Fruit fly (Drosophila melanogaster) whole organism, wandering third instar larva: ENCODE measurements around the gene CG42819.
A peak's percentile ranks its signal among the peaks of the same experiment; 100 is the strongest.

Experiments
- Abd-B ChIP-seq: fragments of >200 bp; optimal IDR thresholded peaks from 2 replicates; lab custom pipeline; 2017; ENCODE audit warnings: missing biosample characterization, missing genetic modification characterization
- CG32264 ChIP-seq: fragments of 200-800 bp; sonication (Bioruptor generic); optimal IDR thresholded peaks from 2 replicates; lab custom pipeline; 2016; ENCODE audit warnings: missing biosample characterization, missing genetic modification characterization
- Dif ChIP-seq: fragments of 200-275, 200-300 bp; sonication (Bioruptor generic); optimal IDR thresholded peaks from 2 replicates; lab custom pipeline; 2018; ENCODE audit warnings: missing biosample characterization, missing genetic modification characterization; ENCODE audit not compliant: partially characterized antibody
- GATAd ChIP-seq: sonication (Bioruptor generic); optimal IDR thresholded peaks from 2 replicates; lab custom pipeline; 2016; ENCODE audit warnings: missing biosample characterization, missing genetic modification characterization
- HLH106 ChIP-seq: fragments of 200-800 bp; optimal IDR thresholded peaks from 3 replicates; lab custom pipeline; 2019; ENCODE audit warnings: missing biosample characterization, mild to moderate bottlenecking, missing genetic modification characterization, moderate library complexity
- Hnf4 ChIP-seq: fragments of 200-800 bp; sonication (Bioruptor generic); optimal IDR thresholded peaks from 2 replicates; lab custom pipeline; 2016; ENCODE audit warnings: missing biosample characterization, mild to moderate bottlenecking, missing genetic modification characterization
- Hr78 ChIP-seq: fragments of >200 bp; optimal IDR thresholded peaks from 2 replicates; lab custom pipeline; 2017; ENCODE audit warnings: missing biosample characterization, missing genetic modification characterization
- Hr83 ChIP-seq: fragments of 200-300 bp; sonication (Bioruptor generic); optimal IDR thresholded peaks from 2 replicates; lab custom pipeline; 2016; ENCODE audit warnings: missing biosample characterization, mild to moderate bottlenecking, missing genetic modification characterization, moderate library complexity; ENCODE audit not compliant: poor library complexity, severe bottlenecking
- Jra ChIP-seq: sonication (Bioruptor generic); optimal IDR thresholded peaks from 2 replicates; lab custom pipeline; 2016; ENCODE audit warnings: missing biosample characterization, missing genetic modification characterization
- Mio ChIP-seq: sonication (Bioruptor generic); optimal IDR thresholded peaks from 2 replicates; lab custom pipeline; 2016; ENCODE audit warnings: missing biosample characterization, missing genetic modification characterization
- Myc ChIP-seq: fragments of >200 bp; optimal IDR thresholded peaks from 2 replicates; lab custom pipeline; 2017
- N ChIP-seq: fragments of >200 bp; optimal IDR thresholded peaks from 2 replicates; lab custom pipeline; 2018; ENCODE audit warnings: missing biosample characterization, missing external identifiers, missing genetic modification characterization
- OdsH ChIP-seq: fragments of 200-800 bp; sonication (Bioruptor generic); optimal IDR thresholded peaks from 2 replicates; lab custom pipeline; 2016; ENCODE audit warnings: missing biosample characterization, mild to moderate bottlenecking, missing genetic modification characterization
- Rel ChIP-seq, 2 experiments: fragments of 200-800 bp; sonication (Bioruptor generic) in 1 of 2; optimal IDR thresholded peaks; 2 replicates in 1 of 2; 3 replicates in 1 of 2; lab custom pipeline; 2016 to 2019; ENCODE audit warnings: mild to moderate bottlenecking in 2 of 2, missing biosample characterization in 2 of 2, missing genetic modification characterization in 2 of 2, moderate library complexity in 1 of 2
- Vsx2 ChIP-seq: fragments of 200-300, 225-300 bp; sonication (Bioruptor generic); optimal IDR thresholded peaks from 2 replicates; lab custom pipeline; 2018; ENCODE audit warnings: missing biosample characterization, missing genetic modification characterization; ENCODE audit not compliant: partially characterized antibody
- br ChIP-seq: fragments of 200-800 bp; sonication (Bioruptor generic); optimal IDR thresholded peaks from 2 replicates; lab custom pipeline; 2016; ENCODE audit warnings: missing biosample characterization, missing genetic modification characterization
- brk ChIP-seq: fragments of 200-800 bp; sonication (Bioruptor generic); optimal IDR thresholded peaks from 2 replicates; lab custom pipeline; 2016; ENCODE audit warnings: missing biosample characterization, mild to moderate bottlenecking, missing genetic modification characterization
- dl ChIP-seq, 2 experiments: fragments of 175-275, 200-275 bp in 1 of 2; fragments of 200-275 bp in 1 of 2; sonication (Bioruptor generic); optimal IDR thresholded peaks; lab custom pipeline; 2018; ENCODE audit warnings: mild to moderate bottlenecking in 2 of 2, missing biosample characterization in 2 of 2, missing genetic modification characterization in 2 of 2, moderate library complexity in 2 of 2; ENCODE audit not compliant: partially characterized antibody in 2 of 2, insufficient read depth in 1 of 2
- dsf ChIP-seq: sonication (Bioruptor generic); optimal IDR thresholded peaks from 2 replicates; lab custom pipeline; 2016; ENCODE audit warnings: missing biosample characterization, missing genetic modification characterization, borderline replicate concordance
- ey ChIP-seq: fragments of 200-800 bp; sonication (Bioruptor generic); optimal IDR thresholded peaks from 2 replicates; lab custom pipeline; 2016; ENCODE audit warnings: missing biosample characterization, missing genetic modification characterization
- foxo ChIP-seq, 2 experiments: fragments of 200-800 bp; sonication (Bioruptor generic); optimal IDR thresholded peaks; 2 replicates in 1 of 2; 3 replicates in 1 of 2; lab custom pipeline; 2016 to 2017; ENCODE audit warnings: missing biosample characterization in 2 of 2, missing genetic modification characterization in 2 of 2
- h ChIP-seq: fragments of 200-800 bp; sonication (Bioruptor generic); optimal IDR thresholded peaks from 3 replicates; lab custom pipeline; 2016; ENCODE audit warnings: missing biosample characterization, mild to moderate bottlenecking, missing genetic modification characterization
- jim ChIP-seq: fragments of 175-275, 200-325 bp; sonication (Bioruptor generic); optimal IDR thresholded peaks from 2 replicates; lab custom pipeline; 2016; ENCODE audit warnings: missing biosample characterization, mild to moderate bottlenecking, missing genetic modification characterization
- lola ChIP-seq: fragments of >200 bp; optimal IDR thresholded peaks from 2 replicates; lab custom pipeline; 2017; ENCODE audit warnings: missing biosample characterization, missing genetic modification characterization
- pan ChIP-seq: fragments of >200 bp; optimal IDR thresholded peaks from 2 replicates; lab custom pipeline; 2017
- psq ChIP-seq: fragments of 200-800 bp; sonication (Bioruptor generic); optimal IDR thresholded peaks from 3 replicates; lab custom pipeline; 2017; ENCODE audit warnings: missing biosample characterization, mild to moderate bottlenecking, missing genetic modification characterization, moderate library complexity
- rgr ChIP-seq: fragments of 200-800 bp; sonication (Bioruptor generic); optimal IDR thresholded peaks from 3 replicates; lab custom pipeline; 2016; ENCODE audit warnings: missing biosample characterization, mild to moderate bottlenecking, missing genetic modification characterization
- sage ChIP-seq: fragments of 200-800 bp; sonication (Bioruptor generic); optimal IDR thresholded peaks from 2 replicates; lab custom pipeline; 2016; ENCODE audit warnings: missing biosample characterization, mild to moderate bottlenecking, missing genetic modification characterization
- sv ChIP-seq: fragments of 200-800 bp; sonication (Bioruptor generic); optimal IDR thresholded peaks from 3 replicates; lab custom pipeline; 2016; ENCODE audit warnings: missing biosample characterization, missing genetic modification characterization
- tai ChIP-seq: sonication (Bioruptor generic); optimal IDR thresholded peaks from 2 replicates; lab custom pipeline; 2016; ENCODE audit warnings: missing biosample characterization, missing genetic modification characterization
- usp ChIP-seq: fragments of >200 bp; optimal IDR thresholded peaks from 2 replicates; lab custom pipeline; 2017; ENCODE audit warnings: missing biosample characterization, missing genetic modification characterization
- woc ChIP-seq: sonication (Bioruptor generic); optimal IDR thresholded peaks from 2 replicates; lab custom pipeline; 2016; ENCODE audit warnings: missing biosample characterization, mild to moderate bottlenecking, missing genetic modification characterization

The CG42819 gene

dm6 chr2L:8372248-8372647, 16.9 kb downstream of the CG42819 start:
- TF ChIP-seq psq (GFP tag; lab: Kevin White, UChicago), result no peak
- no peak for TF ChIP-seq dl (GFP tag; optimal IDR thresholded peaks at IDR 0.05; lab: Kevin White, UChicago; ENCODE audit: insufficient read depth in 1 of 2, partially characterized antibody in 2 of 2)
- TF ChIP-seq Rel (GFP tag; optimal IDR thresholded peaks at IDR 0.05; lab: Kevin White, UChicago), result no peak
- TF ChIP-seq Rel (tag; optimal IDR thresholded peaks at IDR 0.05; lab: Kevin White, UChicago), result peak; percentile 27
- TF ChIP-seq Dif, result no peak
- TF ChIP-seq sage (GFP tag; lab: Kevin White, UChicago), result no peak
- no peak for TF ChIP-seq OdsH (GFP tag; lab: Kevin White, UChicago)
- TF ChIP-seq foxo (GFP tag; optimal IDR thresholded peaks at IDR 0.05; lab: Kevin White, UChicago), result no peak
- no peak for TF ChIP-seq rgr
- TF ChIP-seq, all 38 proteins: peak for 1

dm6 chr2L:8371354-8371937, 17.7 kb downstream of the CG42819 start:
- TF ChIP-seq dsf, result no peak
- no peak for TF ChIP-seq lola (GFP tag; lab: Kevin White, UChicago)
- no peak for TF ChIP-seq br
- TF ChIP-seq OdsH (GFP tag; lab: Kevin White, UChicago), result no peak
- no peak for TF ChIP-seq Mio
- no peak for TF ChIP-seq GATAd (GFP tag; lab: Kevin White, UChicago)
- TF ChIP-seq brk (GFP tag; lab: Kevin White, UChicago), result no peak
- no peak for TF ChIP-seq Rel (GFP tag; optimal IDR thresholded peaks at IDR 0.05; lab: Kevin White, UChicago)
- TF ChIP-seq Rel (tag; optimal IDR thresholded peaks at IDR 0.05; lab: Kevin White, UChicago), result no peak

DNA sequence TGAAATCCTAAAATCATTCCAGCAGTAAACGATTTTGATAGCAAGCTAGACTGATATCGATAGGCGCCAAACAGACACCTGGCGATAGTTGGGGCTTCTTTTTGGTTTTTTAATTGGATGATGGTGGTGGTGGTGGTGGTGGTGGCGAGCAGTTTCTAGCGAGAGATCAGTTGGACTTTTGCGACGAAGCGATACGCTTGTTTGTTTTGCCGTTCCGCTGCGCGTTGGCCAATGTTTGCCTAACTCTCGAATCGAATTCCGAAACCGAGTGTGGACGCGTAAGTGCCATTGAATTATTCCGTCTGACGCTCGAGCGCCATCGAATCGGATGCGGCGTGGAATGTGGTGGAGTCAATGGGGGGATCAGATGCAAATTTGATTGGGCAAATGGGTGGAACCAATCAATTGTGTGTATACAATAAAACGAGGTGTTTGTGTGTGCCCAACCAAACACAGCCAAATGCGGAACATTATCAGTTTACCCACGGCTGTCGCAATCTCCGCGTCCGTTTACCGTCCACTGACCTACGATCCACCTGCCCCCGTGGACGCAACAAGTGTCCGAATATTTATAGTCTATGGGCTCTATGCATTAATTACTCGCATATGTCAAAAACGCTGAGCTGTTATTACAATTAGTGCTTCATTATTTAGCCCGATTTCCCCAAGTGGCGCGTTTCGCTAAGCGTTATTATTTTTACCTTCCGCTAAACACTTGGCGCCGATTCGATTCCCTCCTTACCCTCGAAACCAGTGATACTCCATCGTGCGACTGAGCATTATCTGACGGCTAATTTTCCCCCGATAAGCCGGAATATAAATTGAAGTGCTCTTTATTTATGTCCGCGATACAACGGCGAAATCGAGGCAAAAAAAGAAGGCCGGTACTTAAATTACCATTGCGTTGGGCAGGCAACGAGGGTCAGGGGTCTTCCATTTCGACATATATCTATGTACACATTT, 18.5 kb downstream of the CG42819 start, which contains the start of gene CG17292:
CG17292 (plus strand) TSS at position 91 of the 963 bp plus-strand sequence.
- TF ChIP-seq ey (GFP tag; lab: Kevin White, UChicago) (no peak), foxo (GFP tag; optimal IDR thresholded peaks at IDR 0.05; lab: Kevin White, UChicago) (peak in 1 of 2 experiments; percentile 17), Dif (peak; percentile 87), lola (GFP tag; lab: Kevin White, UChicago) (no peak), jim (GFP tag; lab: Kevin White, UChicago) (no peak), OdsH (GFP tag; lab: Kevin White, UChicago) (peak; percentile 68), Rel (GFP tag; optimal IDR thresholded peaks at IDR 0.05; lab: Kevin White, UChicago) (no peak), Rel (tag; optimal IDR thresholded peaks at IDR 0.05; lab: Kevin White, UChicago) (peak; percentile 48), dl (GFP tag; optimal IDR thresholded peaks at IDR 0.05; lab: Kevin White, UChicago; ENCODE audit: insufficient read depth in 1 of 2, partially characterized antibody in 2 of 2) (no peak), tai (no peak), h (GFP tag; lab: Kevin White, UChicago) (peak; percentile 41), rgr (peak; percentile 49), Abd-B (GFP tag; lab: Kevin White, UChicago) (no peak), Mio (no peak), Hr83 (GFP tag; lab: Kevin White, UChicago) (peak; percentile 3), br (peak; percentile 15), Hr78 (GFP tag; lab: Kevin White, UChicago) (no peak), Jra (no peak), Hnf4 (peak; percentile 55), Vsx2 (GFP tag; lab: Kevin White, UChicago) (peak; percentile 98), Myc (lab: Kevin White, UChicago) (no peak), HLH106 (tag; lab: Kevin White, UChicago) (no peak), sage (GFP tag; lab: Kevin White, UChicago) (no peak)

dm6 chr2L:8365701-8366643, 23.2 kb downstream of the CG42819 start, which contains the start of gene Pp2A-29B:
Gene Pp2A-29B (plus strand): TSS chr2L:8366038.
- TF ChIP-seq dl (GFP tag; optimal IDR thresholded peaks at IDR 0.05; lab: Kevin White, UChicago; ENCODE audit: insufficient read depth in 1 of 2, partially characterized antibody in 2 of 2), result no peak
- no peak for TF ChIP-seq Mio
- no peak for TF ChIP-seq sv (GFP tag; lab: Kevin White, UChicago)
- no peak for TF ChIP-seq pan (lab: Kevin White, UChicago)
- TF ChIP-seq woc, result peak; percentile 59
- TF ChIP-seq Abd-B (GFP tag; lab: Kevin White, UChicago), result no peak
- peak; percentile 54 for TF ChIP-seq dsf
- TF ChIP-seq tai, result no peak
- peak; percentile 63 for TF ChIP-seq Jra
- no peak for TF ChIP-seq OdsH (GFP tag; lab: Kevin White, UChicago)
- TF ChIP-seq lola (GFP tag; lab: Kevin White, UChicago), result no peak
- TF ChIP-seq usp, result no peak
- no peak for TF ChIP-seq Dif
- no peak for TF ChIP-seq CG32264 (GFP tag; lab: Kevin White, UChicago)
- no peak for TF ChIP-seq Hr78 (GFP tag; lab: Kevin White, UChicago)
- peak; percentile 49 for TF ChIP-seq HLH106 (tag; lab: Kevin White, UChicago)
- TF ChIP-seq Myc (lab: Kevin White, UChicago), result no peak
- peak; percentile 55 for TF ChIP-seq h (GFP tag; lab: Kevin White, UChicago)
- no peak for TF ChIP-seq Vsx2 (GFP tag; lab: Kevin White, UChicago)
- TF ChIP-seq GATAd (GFP tag; lab: Kevin White, UChicago), result no peak
- no peak for TF ChIP-seq Rel (GFP tag; optimal IDR thresholded peaks at IDR 0.05; lab: Kevin White, UChicago)
- TF ChIP-seq Rel (tag; optimal IDR thresholded peaks at IDR 0.05; lab: Kevin White, UChicago), result peak; percentile 31
- no peak for TF ChIP-seq Hr83 (GFP tag; lab: Kevin White, UChicago)
- TF ChIP-seq sage (GFP tag; lab: Kevin White, UChicago), result peak; percentile 23
- TF ChIP-seq brk (GFP tag; lab: Kevin White, UChicago), result peak; percentile 81
- peak; percentile 88 for TF ChIP-seq N
- TF ChIP-seq br, result no peak
- TF ChIP-seq foxo (GFP tag; optimal IDR thresholded peaks at IDR 0.05; lab: Kevin White, UChicago), result peak in 1 of 2 experiments; percentile 23
